Fruit fly (Drosophila melanogaster) whole organism, embryonic: ENCODE results near the gene CG34117.

Experiments used
- Aef1 ChIP-seq: fragments of 200-800 bp; sonication (Bioruptor generic); IDR thresholded peaks from 3 replicates; pipeline ENCODE4 v1.3.6; 2022; ENCODE audit warnings: missing biosample characterization, missing genetic modification characterization
- Atf3 ChIP-seq: fragments of 200-800 bp; sonication (Bioruptor generic); optimal IDR thresholded peaks from 3 replicates; lab custom pipeline; 2016; ENCODE audit warnings: missing biosample characterization, missing genetic modification characterization
- BtbVII ChIP-seq: fragments of 200-800 bp; sonication (Bioruptor generic); optimal IDR thresholded peaks from 3 replicates; lab custom pipeline; 2017; ENCODE audit warnings: missing biosample characterization, mild to moderate bottlenecking, missing genetic modification characterization
- CG10147 ChIP-seq: fragments of 200-800 bp; sonication (Bioruptor generic); optimal IDR thresholded peaks from 2 replicates; lab custom pipeline; 2019; ENCODE audit warnings: missing biosample characterization, mild to moderate bottlenecking, missing genetic modification characterization, moderate library complexity
- CG1024 ChIP-seq: fragments of 200-800 bp; sonication (Bioruptor generic); IDR thresholded peaks from 2 replicates; pipeline ENCODE4 v1.3.6; 2022; ENCODE audit warnings: missing biosample characterization, missing genetic modification characterization
- CG10431 ChIP-seq: fragments of 200-800 bp; sonication (Bioruptor generic); optimal IDR thresholded peaks from 3 replicates; lab custom pipeline; 2018; ENCODE audit warnings: missing biosample characterization, mild to moderate bottlenecking, missing genetic modification characterization
- CG10959 ChIP-seq: fragments of 200-800 bp; sonication (Bioruptor generic); IDR thresholded peaks from 2 replicates; pipeline ENCODE4 v1.3.6; 2022; ENCODE audit warnings: missing biosample characterization, missing genetic modification characterization
- CG11695 ChIP-seq: fragments of 200-800 bp; sonication (Bioruptor generic); IDR thresholded peaks from 3 replicates; pipeline ENCODE4 v1.3.6; 2022; ENCODE audit warnings: missing biosample characterization, missing genetic modification characterization
- CG14860 ChIP-seq: fragments of 200-800 bp; sonication (Bioruptor generic); IDR thresholded peaks from 3 replicates; pipeline ENCODE4 v1.3.6; 2022; ENCODE audit warnings: missing biosample characterization, missing genetic modification characterization; ENCODE audit not compliant: partially characterized antibody
- CG15269 ChIP-seq: fragments of 200-800 bp; sonication (Bioruptor generic); optimal IDR thresholded peaks from 2 replicates; lab custom pipeline; 2018; ENCODE audit warnings: missing biosample characterization, mild to moderate bottlenecking, missing genetic modification characterization, moderate library complexity
- CG1603 ChIP-seq: fragments of 200-800 bp; sonication (Bioruptor generic); optimal IDR thresholded peaks from 2 replicates; lab custom pipeline; 2019; ENCODE audit warnings: missing biosample characterization, mild to moderate bottlenecking, missing genetic modification characterization, moderate library complexity
- CG18011 ChIP-seq: fragments of 200-800 bp; sonication (Bioruptor generic); optimal IDR thresholded peaks from 2 replicates; lab custom pipeline; 2017; ENCODE audit warnings: missing biosample characterization, missing genetic modification characterization, mild to moderate bottlenecking, moderate library complexity, missing genotype
- CG2129 ChIP-seq: fragments of 200-800 bp; sonication (Bioruptor generic); IDR thresholded peaks from 2 replicates; pipeline ENCODE4 v1.3.6; 2022; ENCODE audit warnings: missing biosample characterization, missing genetic modification characterization; ENCODE audit not compliant: partially characterized antibody
- CG3995 ChIP-seq: fragments of 200-800 bp; sonication (Bioruptor generic); optimal IDR thresholded peaks from 3 replicates; lab custom pipeline; 2016; ENCODE audit warnings: missing biosample characterization, missing genetic modification characterization
- CG4404 ChIP-seq: fragments of 200-800 bp; sonication (Bioruptor generic); IDR thresholded peaks from 2 replicates; pipeline ENCODE4 v1.3.6; 2022; ENCODE audit warnings: missing biosample characterization, missing genetic modification characterization
- CG5953 ChIP-seq: fragments of 200-800 bp; sonication (Bioruptor generic); IDR thresholded peaks from 2 replicates; pipeline ENCODE4 v1.3.6; 2022; ENCODE audit warnings: missing biosample characterization, missing genetic modification characterization
- CG6175 ChIP-seq: fragments of 200-800 bp; sonication (Bioruptor generic); IDR thresholded peaks from 3 replicates; pipeline ENCODE4 v1.3.6; 2022; ENCODE audit warnings: missing biosample characterization, missing genetic modification characterization
- CG6683 ChIP-seq: fragments of 200-800 bp; sonication (Bioruptor generic); optimal IDR thresholded peaks from 2 replicates; lab custom pipeline; 2017; ENCODE audit warnings: missing biosample characterization, mild to moderate bottlenecking, missing genetic modification characterization, missing genetic modification reagents
- CG6791 ChIP-seq: fragments of 200-800 bp; sonication (Bioruptor generic); IDR thresholded peaks from 3 replicates; pipeline ENCODE4 v1.3.6; 2022; ENCODE audit warnings: missing biosample characterization, missing genetic modification characterization; ENCODE audit not compliant: partially characterized antibody
- CG7357 ChIP-seq: fragments of 200-800 bp; sonication (Bioruptor generic); IDR thresholded peaks from 3 replicates; pipeline ENCODE4 v1.3.6; 2022; ENCODE audit warnings: missing biosample characterization, missing genetic modification characterization
- CG7372 ChIP-seq: fragments of 200-800 bp; sonication (Bioruptor generic); IDR thresholded peaks from 2 replicates; pipeline ENCODE4 v1.3.6; 2022; ENCODE audit warnings: missing biosample characterization, missing genetic modification characterization
- CG7928 ChIP-seq: fragments of 200-800 bp; sonication (Bioruptor generic); optimal IDR thresholded peaks from 2 replicates; lab custom pipeline; 2017; ENCODE audit warnings: missing biosample characterization, mild to moderate bottlenecking, missing genetic modification characterization
- CG8359 ChIP-seq: fragments of 200-800 bp; sonication (Bioruptor generic); optimal IDR thresholded peaks from 2 replicates; lab custom pipeline; 2017; ENCODE audit warnings: missing biosample characterization, mild to moderate bottlenecking, missing genetic modification characterization, borderline replicate concordance
- CG8924 ChIP-seq: fragments of 200-800 bp; optimal IDR thresholded peaks from 3 replicates; lab custom pipeline; 2019; ENCODE audit warnings: missing biosample characterization, mild to moderate bottlenecking, missing genetic modification characterization, moderate library complexity
- GATAe ChIP-seq: fragments of 200-800 bp; sonication (Bioruptor generic); conservative IDR thresholded peaks from 2 replicates; pipeline ENCODE4 v1.3.6; 2022; ENCODE audit warnings: missing biosample characterization, missing genetic modification characterization
- H2.0 ChIP-seq: fragments of 200-800 bp; sonication (Bioruptor generic); IDR thresholded peaks from 2 replicates; pipeline ENCODE4 v1.3.6; 2022; ENCODE audit warnings: missing biosample characterization, missing genetic modification characterization
- Hr3 ChIP-seq: fragments of 200-800 bp; sonication (Bioruptor generic); optimal IDR thresholded peaks from 3 replicates; lab custom pipeline; 2016; ENCODE audit warnings: missing biosample characterization, missing genetic modification characterization
- Hr78 ChIP-seq, 2 experiments: fragments of 200-800 bp in 1 of 2; fragments of >200 bp in 1 of 2; sonication (Bioruptor generic) in 1 of 2; optimal IDR thresholded peaks; 2 replicates each; lab custom pipeline; 2017 to 2019; ENCODE audit warnings: missing biosample characterization in 2 of 2, missing genetic modification characterization in 2 of 2, mild to moderate bottlenecking in 1 of 2, moderate library complexity in 1 of 2
- Ptx1 ChIP-seq: fragments of 200-800 bp; sonication (Bioruptor generic); IDR thresholded peaks from 2 replicates; pipeline ENCODE4 v1.3.6; 2022; ENCODE audit warnings: missing biosample characterization, missing genetic modification characterization
- Rfx ChIP-seq: fragments of 200-800 bp; sonication (Bioruptor generic); IDR thresholded peaks from 2 replicates; pipeline ENCODE4 v1.3.6; 2022; ENCODE audit warnings: missing biosample characterization, missing genetic modification characterization
- Sox100B ChIP-seq: fragments of 200-800 bp; sonication (Bioruptor generic); optimal IDR thresholded peaks from 3 replicates; lab custom pipeline; 2018; ENCODE audit warnings: missing biosample characterization, mild to moderate bottlenecking, missing genetic modification characterization
- Sry-δ ChIP-seq: fragments of 200-800 bp; sonication (Bioruptor generic); optimal IDR thresholded peaks from 2 replicates; lab custom pipeline; 2016; ENCODE audit warnings: missing biosample characterization, missing genetic modification characterization
- Xrp1 ChIP-seq: fragments of 200-800 bp; sonication (Bioruptor generic); IDR thresholded peaks from 2 replicates; pipeline ENCODE4 v1.3.6; 2022; ENCODE audit warnings: missing biosample characterization, missing genetic modification characterization
- ato ChIP-seq: fragments of 200-800 bp; sonication (Bioruptor generic); IDR thresholded peaks from 2 replicates; pipeline ENCODE4 v1.3.6; 2022; ENCODE audit warnings: missing biosample characterization, missing genetic modification characterization; ENCODE audit not compliant: partially characterized antibody
- cas ChIP-seq: fragments of 200-800 bp; sonication (Bioruptor generic); IDR thresholded peaks from 2 replicates; pipeline ENCODE4 v1.3.6; 2022; ENCODE audit warnings: missing biosample characterization, missing genetic modification characterization
- da ChIP-seq: fragments of 200-800 bp; sonication (Bioruptor generic); optimal IDR thresholded peaks from 2 replicates; lab custom pipeline; 2016; ENCODE audit warnings: missing biosample characterization, missing genetic modification characterization
- en ChIP-seq: fragments of 200-800 bp; sonication (Bioruptor generic); optimal IDR thresholded peaks from 2 replicates; lab custom pipeline; 2016; ENCODE audit warnings: missing biosample characterization, missing genetic modification characterization
- hth ChIP-seq: fragments of >200 bp; optimal IDR thresholded peaks from 2 replicates; lab custom pipeline; 2017; ENCODE audit warnings: inconsistent platforms
- insv ChIP-seq, 2 experiments: fragments of 200-800 bp; sonication (Bioruptor generic); optimal IDR thresholded peaks; 3 replicates each; lab custom pipeline; 2016 to 2018; ENCODE audit warnings: missing biosample characterization in 2 of 2, missing genetic modification characterization in 2 of 2
- jigr1 ChIP-seq: fragments of 200-800 bp; sonication (Bioruptor generic); IDR thresholded peaks from 3 replicates; pipeline ENCODE4 v1.3.6; 2022; ENCODE audit warnings: missing biosample characterization, missing genetic modification characterization
- nau ChIP-seq: fragments of 200-800 bp; sonication (Bioruptor generic); optimal IDR thresholded peaks from 3 replicates; lab custom pipeline; 2017; ENCODE audit warnings: missing biosample characterization, mild to moderate bottlenecking, missing genetic modification characterization, missing genetic modification reagents
- scrt ChIP-seq: fragments of 200-800 bp; sonication (Bioruptor generic); optimal IDR thresholded peaks from 2 replicates; lab custom pipeline; 2018; ENCODE audit warnings: missing biosample characterization, mild to moderate bottlenecking, missing genetic modification characterization, moderate library complexity
- slbo ChIP-seq: fragments of 200-800 bp; sonication (Bioruptor generic); IDR thresholded peaks from 2 replicates; pipeline ENCODE4 v1.3.6; 2022; ENCODE audit warnings: missing biosample characterization, missing genetic modification characterization
- slou ChIP-seq: fragments of 200-800 bp; sonication (Bioruptor generic); optimal IDR thresholded peaks from 3 replicates; lab custom pipeline; 2016; ENCODE audit warnings: missing biosample characterization, missing genetic modification characterization
- so ChIP-seq: fragments of 200-800 bp; sonication (Bioruptor generic); IDR thresholded peaks from 3 replicates; pipeline ENCODE4 v1.3.6; 2022; ENCODE audit warnings: missing biosample characterization, missing genetic modification characterization
- sob ChIP-seq: fragments of 200-800 bp; sonication (Bioruptor generic); IDR thresholded peaks from 2 replicates; pipeline ENCODE4 v1.3.6; 2022; ENCODE audit warnings: missing biosample characterization, missing genetic modification characterization
- ssp ChIP-seq: fragments of 200-800 bp; sonication (Bioruptor generic); IDR thresholded peaks from 2 replicates; pipeline ENCODE4 v1.3.6; 2022; ENCODE audit warnings: missing biosample characterization, missing genetic modification characterization
- tgo ChIP-seq: fragments of 200-800 bp; sonication (Bioruptor generic); IDR thresholded peaks from 3 replicates; pipeline ENCODE4 v1.3.6; 2022; ENCODE audit warnings: missing biosample characterization, missing genetic modification characterization
- unpg ChIP-seq: fragments of 200-800 bp; sonication (Bioruptor generic); optimal IDR thresholded peaks from 3 replicates; lab custom pipeline; 2018; ENCODE audit warnings: missing biosample characterization, mild to moderate bottlenecking, missing genetic modification characterization, moderate library complexity
- vfl ChIP-seq: fragments of 200-800 bp; sonication (Bioruptor generic); optimal IDR thresholded peaks from 2 replicates; lab custom pipeline; 2016; ENCODE audit warnings: missing biosample characterization, missing genetic modification characterization

CG34117 gene

DNA sequence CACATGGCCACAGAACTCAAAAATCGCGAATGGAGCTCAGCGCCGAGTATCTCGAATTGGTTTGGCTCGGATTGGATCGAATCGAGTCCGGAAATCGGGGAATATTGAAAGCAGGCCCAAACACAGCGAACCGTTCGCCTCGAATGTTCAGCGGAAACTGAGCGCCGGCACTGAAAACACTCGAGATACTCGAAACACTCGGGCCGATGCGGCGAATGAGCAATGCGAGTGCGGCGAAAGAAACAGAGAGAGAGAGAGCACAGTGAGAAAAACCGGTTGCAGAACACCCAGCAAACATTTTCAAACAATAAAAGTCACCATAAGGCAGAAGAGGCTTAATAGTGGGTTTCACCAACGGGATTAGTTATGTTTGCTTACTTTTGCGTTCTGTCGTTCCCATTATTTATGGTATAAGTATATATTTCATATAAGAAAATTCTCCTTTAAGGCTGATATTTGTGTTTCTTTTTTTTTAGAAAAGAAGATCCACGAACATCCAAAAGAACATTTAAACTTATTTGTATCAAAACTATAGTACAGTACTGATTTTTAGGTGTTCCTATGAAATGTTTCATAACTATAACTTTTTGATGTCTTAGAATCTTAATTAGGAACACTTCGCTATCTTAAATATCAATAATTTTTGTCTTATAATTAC, 5.3 kb downstream of the CG34117 start, which contains the start of gene FER (continued):
- TF ChIP-seq CG15269 (tag; lab: Kevin White, UChicago) (peak; percentile 27), CG3995 (GFP tag; lab: Kevin White, UChicago) (peak; percentile 1), CG6683 (GFP tag; lab: Kevin White, UChicago) (no peak), CG10959 (GFP tag; lab: Robert Waterston, UW) (no peak), insv (GFP tag; optimal IDR thresholded peaks at IDR 0.05; lab: Kevin White, UChicago) (peak in 1 of 2 experiments; percentile 47), CG6175 (GFP tag; lab: Robert Waterston, UW) (no peak), ssp (GFP tag; lab: Robert Waterston, UW) (no peak), Rfx (GFP tag; lab: Robert Waterston, UW) (peak; percentile 56; the same call in 1 of the 2 replicates), Ptx1 (GFP tag; lab: Robert Waterston, UW) (no peak), nau (GFP tag; lab: Kevin White, UChicago) (peak; percentile 13), sob (GFP tag; lab: Robert Waterston, UW) (peak; percentile 66), hth (lab: Kevin White, UChicago) (no peak), CG8359 (no peak), CG7372 (GFP tag; lab: Robert Waterston, UW) (0 out of 2 replicates have a peak, but pooled peaks have one; percentile 37), CG7928 (GFP tag; lab: Kevin White, UChicago) (no peak), ato (GFP tag; lab: Robert Waterston, UW) (peak; percentile 68; the same call in 1 of the 2 replicates), cas (GFP tag; lab: Robert Waterston, UW) (no peak), Atf3 (GFP tag; lab: Kevin White, UChicago) (peak; percentile 5), vfl (no peak), en (GFP tag; lab: Kevin White, UChicago) (no peak), CG5953 (GFP tag; lab: Robert Waterston, UW) (peak; percentile 22; the same call in 1 of the 2 replicates), CG2129 (no peak), Sox100B (no peak), CG7357 (GFP tag; lab: Robert Waterston, UW) (no peak), slou (no peak), Xrp1 (GFP tag; lab: Robert Waterston, UW) (peak; percentile 33; the same call in 1 of the 2 replicates), CG18011 (GFP tag; lab: Kevin White, UChicago) (no peak), Hr78 (GFP tag; optimal IDR thresholded peaks at IDR 0.05; lab: Kevin White, UChicago) (no peak), CG1603 (tag; lab: Kevin White, UChicago) (no peak), Aef1 (no peak), Hr3 (GFP tag; lab: Kevin White, UChicago) (no peak), Sry-δ (no peak), scrt (GFP tag; lab: Kevin White, UChicago) (peak; percentile 57), GATAe (GFP tag; lab: Robert Waterston, UW) (no peak), CG14860 (GFP tag; lab: Robert Waterston, UW) (no peak), CG10431 (GFP tag; lab: Kevin White, UChicago) (no peak), da (no peak), CG11695 (peak; percentile 38; the same call in 1 of the 3 replicates), CG10147 (GFP tag; lab: Kevin White, UChicago) (no peak), CG4404 (GFP tag; lab: Robert Waterston, UW) (no peak), slbo (GFP tag; lab: Robert Waterston, UW) (peak; percentile 50), CG8924 (tag; lab: Kevin White, UChicago) (no peak), BtbVII (GFP tag; lab: Kevin White, UChicago) (peak; percentile 69), CG1024 (GFP tag; lab: Robert Waterston, UW) (peak; percentile 2; the same call in 1 of the 2 replicates), so (GFP tag; lab: Robert Waterston, UW) (peak; percentile 63; the same call in 2 of the 3 replicates), tgo (GFP tag; lab: Robert Waterston, UW) (no peak), CG6791 (GFP tag; lab: Robert Waterston, UW) (peak; percentile 53; the same call in 2 of the 3 replicates), jigr1 (GFP tag; lab: Robert Waterston, UW) (no peak), H2.0 (GFP tag; lab: Robert Waterston, UW) (0 out of 2 replicates have a peak, but pooled peaks have one; percentile 27), unpg (no peak)
